Fruit fly (Drosophila melanogaster): ENCODE data around the gene Idh3b.

The Idh3b gene

DNA sequence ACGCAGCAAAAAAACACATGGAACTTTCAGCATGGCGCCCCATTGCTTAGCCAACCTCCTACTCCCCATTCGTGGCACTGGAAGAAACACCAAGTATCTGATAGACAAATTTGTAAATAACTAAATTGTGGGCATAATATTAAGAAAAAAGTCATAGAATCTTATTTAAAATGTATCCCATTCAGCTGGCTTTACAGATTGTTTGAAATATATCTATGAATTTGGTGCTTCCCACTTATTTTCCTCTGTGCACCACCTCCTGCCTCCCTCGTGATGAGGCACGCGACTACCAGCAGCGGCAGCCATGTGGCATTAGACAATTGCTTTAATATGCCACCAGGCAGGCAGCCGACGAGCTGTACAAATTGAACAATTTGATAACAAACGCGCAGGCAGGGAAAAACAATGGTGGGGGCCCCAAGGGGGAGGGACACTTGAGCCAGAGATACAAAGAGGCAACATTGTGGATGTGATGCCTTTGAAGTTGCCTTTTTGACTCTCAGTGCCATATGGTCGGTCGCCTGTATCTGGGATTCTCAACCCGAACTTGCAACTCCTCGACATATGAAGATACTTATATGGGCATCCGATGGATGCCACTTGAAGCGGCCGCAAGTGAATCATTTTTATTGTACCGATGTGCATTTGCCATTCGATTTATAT lies 30.1 kb upstream of the Idh3b start (continued):
- TF ChIP-seq CG16779 (tag; optimal IDR thresholded peaks at IDR 0.05), result peak; percentile 6
- TF ChIP-seq topi (GFP tag; optimal IDR thresholded peaks at IDR 0.05), result peak; percentile 31
- peak; percentile 62 for TF ChIP-seq net (GFP tag; optimal IDR thresholded peaks at IDR 0.05)
- TF ChIP-seq Smox (GFP tag; optimal IDR thresholded peaks at IDR 0.05), result no peak
- peak; percentile 62 for TF ChIP-seq dsx (GFP tag; optimal IDR thresholded peaks at IDR 0.05; ENCODE audit: poor library complexity, severe bottlenecking)
- no peak for TF ChIP-seq CG8319 (GFP tag; optimal IDR thresholded peaks at IDR 0.05)
- peak; percentile 68 for TF ChIP-seq Gug (GFP tag; IDR thresholded peaks at IDR 0.05)
- TF ChIP-seq lz (GFP tag; optimal IDR thresholded peaks at IDR 0.05), result peak; percentile 15
- TF ChIP-seq Met (GFP tag; optimal IDR thresholded peaks at IDR 0.05), result peak; percentile 39
- peak; percentile 5 for TF ChIP-seq cyc (GFP tag; optimal IDR thresholded peaks at IDR 0.05)
- TF ChIP-seq CG11294 (GFP tag; IDR thresholded peaks at IDR 0.05), result peak; percentile 60
- TF ChIP-seq Hr38 (GFP tag; optimal IDR thresholded peaks at IDR 0.05), result no peak
- peak; percentile 12 for TF ChIP-seq Hr39 (GFP tag; optimal IDR thresholded peaks at IDR 0.05)

DNA sequence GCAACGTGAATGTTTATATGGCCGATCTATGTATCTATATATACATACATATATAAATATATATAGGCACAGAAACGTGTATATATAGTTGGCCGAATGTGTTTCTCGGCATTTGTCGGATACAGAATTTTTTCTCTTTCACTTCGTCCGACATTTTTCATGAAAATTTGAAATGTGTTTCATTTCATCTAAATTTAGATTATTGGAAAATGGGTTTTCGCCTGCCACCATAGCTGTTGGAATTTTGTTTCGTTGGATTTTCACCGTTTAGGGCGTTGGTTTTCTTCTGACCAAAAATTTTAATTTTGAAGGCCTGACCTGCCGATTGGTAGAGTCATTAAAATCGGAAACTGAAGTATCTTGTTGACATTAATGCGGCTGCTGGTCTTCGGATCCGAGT lies 28.2 kb upstream of the Idh3b start:
- TF ChIP-seq vri (GFP tag; optimal IDR thresholded peaks at IDR 0.05) (no peak), Eip78C (GFP tag) (no peak), acj6 (GFP tag; optimal IDR thresholded peaks at IDR 0.05) (no peak), CG4318 (GFP tag; optimal IDR thresholded peaks at IDR 0.05) (no peak), pdm3 (GFP tag; optimal IDR thresholded peaks at IDR 0.05) (no peak)

- TF ChIP-seq CG6163 (GFP tag; IDR thresholded peaks at IDR 0.05) (0 out of 3 replicates have a peak, but pooled peaks have one; percentile 16), lz (GFP tag; optimal IDR thresholded peaks at IDR 0.05) (no peak), CG1621 (tag; optimal IDR thresholded peaks at IDR 0.05) (no peak), fkh (GFP tag; optimal IDR thresholded peaks at IDR 0.05) (peak; percentile 33), dsx (GFP tag; optimal IDR thresholded peaks at IDR 0.05; ENCODE audit: poor library complexity, severe bottlenecking) (no peak)
Measured at dm6 chr3R:22046723-22047122, 27.5 kb upstream of the Idh3b start.

DNA sequence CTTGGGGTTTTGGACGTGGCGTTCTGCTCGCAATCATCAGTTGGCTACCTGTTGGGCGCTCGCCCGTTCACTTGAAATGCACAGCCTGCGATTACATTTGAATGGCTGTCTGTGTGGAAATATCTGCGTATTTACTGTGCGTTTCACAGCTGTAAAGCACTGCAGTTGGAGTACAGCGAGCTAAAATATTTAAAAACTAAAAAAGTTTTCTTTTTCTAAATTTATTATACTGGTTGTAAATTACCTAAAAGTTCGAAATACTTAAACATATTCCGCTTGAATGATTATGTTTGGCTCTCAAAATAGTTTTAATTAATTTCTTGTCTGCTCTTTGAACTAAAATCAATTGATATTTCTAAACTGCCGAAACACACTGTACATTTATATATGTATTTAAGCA lies 27.0 kb upstream of the Idh3b start:
- TF ChIP-seq dsx (GFP tag; optimal IDR thresholded peaks at IDR 0.05; ENCODE audit: poor library complexity, severe bottlenecking) (no peak), CG16779 (tag; optimal IDR thresholded peaks at IDR 0.05) (no peak), fd59A (GFP tag; optimal IDR thresholded peaks at IDR 0.05) (no peak), topi (GFP tag; optimal IDR thresholded peaks at IDR 0.05) (peak; percentile 22), spab (GFP tag; optimal IDR thresholded peaks at IDR 0.05) (no peak), pdm3 (GFP tag; optimal IDR thresholded peaks at IDR 0.05) (no peak), CG6808 (GFP tag; optimal IDR thresholded peaks at IDR 0.05) (no peak), CG8319 (GFP tag; optimal IDR thresholded peaks at IDR 0.05) (no peak), CG34406 (GFP tag; optimal IDR thresholded peaks at IDR 0.05) (no peak), Sox14 (GFP tag; optimal IDR thresholded peaks at IDR 0.05) (no peak), acj6 (GFP tag; optimal IDR thresholded peaks at IDR 0.05) (peak; percentile 12), Eip78C (GFP tag) (peak; percentile 64), Smox (GFP tag; optimal IDR thresholded peaks at IDR 0.05) (no peak), esn (GFP tag; optimal IDR thresholded peaks at IDR 0.05) (peak; percentile 13), CG6276 (GFP tag; optimal IDR thresholded peaks at IDR 0.05) (no peak), Eip75B (GFP tag; optimal IDR thresholded peaks at IDR 0.05) (no peak), CG32006 (GFP tag; optimal IDR thresholded peaks at IDR 0.05) (no peak), CG6854 (GFP tag; optimal IDR thresholded peaks at IDR 0.05) (no peak), CG9139 (GFP tag; optimal IDR thresholded peaks at IDR 0.05) (no peak), fkh (GFP tag; optimal IDR thresholded peaks at IDR 0.05) (no peak), svp (GFP tag) (peak; percentile 54), Hr4 (GFP tag; optimal IDR thresholded peaks at IDR 0.05) (no peak), CG11294 (GFP tag; IDR thresholded peaks at IDR 0.05) (no peak), dac (GFP tag; optimal IDR thresholded peaks at IDR 0.05) (no peak), cyc (GFP tag; optimal IDR thresholded peaks at IDR 0.05) (no peak), Ets96B (tag; optimal IDR thresholded peaks at IDR 0.05) (no peak), fd85E (GFP tag; optimal IDR thresholded peaks at IDR 0.05) (no peak), Blimp-1 (GFP tag; optimal IDR thresholded peaks at IDR 0.05) (no peak), CG8632 (GFP tag; optimal IDR thresholded peaks at IDR 0.05) (no peak), Gug (GFP tag; IDR thresholded peaks at IDR 0.05) (no peak), CG3919 (GFP tag; optimal IDR thresholded peaks at IDR 0.05) (no peak), CG10631 (GFP tag; optimal IDR thresholded peaks at IDR 0.05) (no peak), salr (GFP tag; optimal IDR thresholded peaks at IDR 0.05) (no peak), Sox102F (GFP tag; optimal IDR thresholded peaks at IDR 0.05) (no peak), Hr39 (GFP tag; optimal IDR thresholded peaks at IDR 0.05) (peak; percentile 15), CG4318 (GFP tag; optimal IDR thresholded peaks at IDR 0.05) (no peak)
